Fruit fly (Drosophila melanogaster) whole organism, prepupa: ENCODE measurements around the gene PGAP5.
A peak's percentile ranks its signal among the peaks of the same experiment; 100 is the strongest.

ENCODE experiments used
- Blimp-1 ChIP-seq: fragments of 200-800 bp; sonication (Bioruptor generic); optimal IDR thresholded peaks from 3 replicates; lab custom pipeline; 2017; ENCODE audit warnings: missing biosample characterization, missing genetic modification characterization, mild to moderate bottlenecking, moderate library complexity, missing genetic modification reagents
- CG10631 ChIP-seq: fragments of 200-800 bp; sonication (Bioruptor generic); optimal IDR thresholded peaks from 2 replicates; lab custom pipeline; 2016; ENCODE audit warnings: missing biosample characterization, missing genetic modification characterization
- CG11294 ChIP-seq: fragments of 200-800 bp; sonication (Bioruptor generic); IDR thresholded peaks from 2 replicates; pipeline ENCODE4 v1.3.6; 2022; ENCODE audit warnings: missing biosample characterization, missing genetic modification characterization
- CG11762 ChIP-seq: fragments of 200-800 bp; sonication (Bioruptor generic); optimal IDR thresholded peaks from 3 replicates; lab custom pipeline; 2016; ENCODE audit warnings: missing biosample characterization, missing genetic modification characterization; ENCODE audit not compliant: insufficient read depth
- CG11902 ChIP-seq: fragments of 200-800 bp; sonication (Bioruptor generic); optimal IDR thresholded peaks from 3 replicates; lab custom pipeline; 2016; ENCODE audit warnings: missing biosample characterization, missing genetic modification characterization
- CG16779 ChIP-seq: fragments of 200-800 bp; sonication (Bioruptor generic); optimal IDR thresholded peaks from 3 replicates; lab custom pipeline; 2017; ENCODE audit warnings: missing biosample characterization, mild to moderate bottlenecking, missing genetic modification characterization
- CG3032 ChIP-seq: fragments of 200-800 bp; optimal IDR thresholded peaks from 2 replicates; lab custom pipeline; 2019; ENCODE audit warnings: missing biosample characterization, mild to moderate bottlenecking, missing genetic modification characterization, moderate library complexity
- CG3919 ChIP-seq: fragments of 200-800 bp; sonication (Bioruptor generic); optimal IDR thresholded peaks from 3 replicates; lab custom pipeline; 2016; ENCODE audit warnings: missing biosample characterization, missing genetic modification characterization
- CG4318 ChIP-seq: fragments of 200-800 bp; sonication (Bioruptor generic); optimal IDR thresholded peaks from 3 replicates; lab custom pipeline; 2017; ENCODE audit warnings: missing biosample characterization, mild to moderate bottlenecking, missing genetic modification characterization
- CG6163 ChIP-seq: fragments of 200-800 bp; sonication (Bioruptor generic); IDR thresholded peaks from 3 replicates; pipeline ENCODE4 v1.3.6; 2022; ENCODE audit warnings: missing biosample characterization, missing genetic modification characterization
- CG6792 ChIP-seq: fragments of 200-800 bp; sonication (Bioruptor generic); optimal IDR thresholded peaks from 3 replicates; lab custom pipeline; 2016; ENCODE audit warnings: missing biosample characterization, missing genetic modification characterization
- CG6808 ChIP-seq: fragments of 200-800 bp; sonication (Bioruptor generic); optimal IDR thresholded peaks from 3 replicates; lab custom pipeline; 2017; ENCODE audit warnings: missing biosample characterization, missing genetic modification characterization, mild to moderate bottlenecking, moderate library complexity, missing genetic modification reagents
- CG6854 ChIP-seq: fragments of 200-800 bp; sonication (Bioruptor generic); optimal IDR thresholded peaks from 2 replicates; lab custom pipeline; 2017; ENCODE audit warnings: missing biosample characterization, mild to moderate bottlenecking, missing genetic modification characterization
- CG7368 ChIP-seq: fragments of 200-800 bp; sonication (Bioruptor generic); optimal IDR thresholded peaks from 3 replicates; lab custom pipeline; 2016; ENCODE audit warnings: missing biosample characterization, missing genetic modification characterization
- CG9139 ChIP-seq: fragments of 200-800 bp; sonication (Bioruptor generic); optimal IDR thresholded peaks from 3 replicates; lab custom pipeline; 2017; ENCODE audit warnings: missing biosample characterization, mild to moderate bottlenecking, missing genetic modification characterization
- Eip78C ChIP-seq: fragments of 200-800 bp; sonication (Bioruptor generic); peaks from one replicate; lab custom pipeline; 2016; ENCODE audit warnings: missing biosample characterization, missing genetic modification characterization
- Ets96B ChIP-seq: fragments of 200-800 bp; optimal IDR thresholded peaks from 2 replicates; lab custom pipeline; 2019; ENCODE audit warnings: missing biosample characterization, mild to moderate bottlenecking, missing genetic modification characterization, moderate library complexity
- Gug ChIP-seq: fragments of 200-800 bp; sonication (Bioruptor generic); IDR thresholded peaks from 2 replicates; pipeline ENCODE4 v1.3.6; 2022; ENCODE audit warnings: missing biosample characterization, missing genetic modification characterization
- Hr38 ChIP-seq: sonication (Bioruptor generic); optimal IDR thresholded peaks from 2 replicates; lab custom pipeline; 2016; ENCODE audit warnings: missing biosample characterization, missing genetic modification characterization
- Hr39 ChIP-seq: fragments of 200-800 bp; sonication (Bioruptor generic); optimal IDR thresholded peaks from 2 replicates; lab custom pipeline; 2016; ENCODE audit warnings: missing biosample characterization, missing genetic modification characterization
- Hr4 ChIP-seq: fragments of 200-800 bp; sonication (Bioruptor generic); optimal IDR thresholded peaks from 3 replicates; lab custom pipeline; 2016; ENCODE audit warnings: missing biosample characterization, missing genetic modification characterization
- Lpt ChIP-seq: fragments of 200-800 bp; sonication (Bioruptor generic); optimal IDR thresholded peaks from 3 replicates; lab custom pipeline; 2016; ENCODE audit warnings: missing biosample characterization, missing genetic modification characterization
- OdsH ChIP-seq: fragments of 200-800 bp; sonication (Bioruptor generic); optimal IDR thresholded peaks from 3 replicates; lab custom pipeline; 2016; ENCODE audit warnings: missing biosample characterization, missing genetic modification characterization
- Smox ChIP-seq: fragments of 200-800 bp; sonication (Bioruptor generic); optimal IDR thresholded peaks from 3 replicates; lab custom pipeline; 2016; ENCODE audit warnings: missing biosample characterization, missing genetic modification characterization
- Sox14 ChIP-seq: fragments of 200-800 bp; sonication (Bioruptor generic); optimal IDR thresholded peaks from 3 replicates; lab custom pipeline; 2016; ENCODE audit warnings: missing biosample characterization, missing genetic modification characterization
- Sox15 ChIP-seq: fragments of 200-800 bp; sonication (Bioruptor generic); optimal IDR thresholded peaks from 3 replicates; lab custom pipeline; 2016; ENCODE audit warnings: missing biosample characterization, missing genetic modification characterization
- achi ChIP-seq: fragments of 200-800 bp; sonication (Bioruptor generic); optimal IDR thresholded peaks from 3 replicates; lab custom pipeline; 2016; ENCODE audit warnings: missing biosample characterization, missing genetic modification characterization
- acj6 ChIP-seq: fragments of 200-800 bp; sonication (Bioruptor generic); optimal IDR thresholded peaks from 3 replicates; lab custom pipeline; 2016; ENCODE audit warnings: missing biosample characterization, missing genetic modification characterization
- cyc ChIP-seq: fragments of 200-800 bp; sonication (Bioruptor generic); optimal IDR thresholded peaks from 3 replicates; lab custom pipeline; 2016; ENCODE audit warnings: missing biosample characterization, missing genetic modification characterization
- dsx ChIP-seq: fragments of 200-800 bp; optimal IDR thresholded peaks from 3 replicates; lab custom pipeline; 2019; ENCODE audit warnings: missing biosample characterization, mild to moderate bottlenecking, missing genetic modification characterization, moderate library complexity; ENCODE audit not compliant: poor library complexity, severe bottlenecking
- eg ChIP-seq: fragments of 200-800 bp; sonication (Bioruptor generic); IDR thresholded peaks from 3 replicates; pipeline ENCODE4 v1.3.6; 2022; ENCODE audit warnings: missing biosample characterization, missing genetic modification characterization
- esn ChIP-seq: fragments of 200-800 bp; sonication (Bioruptor generic); optimal IDR thresholded peaks from 2 replicates; lab custom pipeline; 2016; ENCODE audit warnings: missing biosample characterization, mild to moderate bottlenecking, missing genetic modification characterization, moderate library complexity
- fd59A ChIP-seq: fragments of 200-800 bp; sonication (Bioruptor generic); optimal IDR thresholded peaks from 2 replicates; lab custom pipeline; 2017; ENCODE audit warnings: missing biosample characterization, mild to moderate bottlenecking, missing genetic modification characterization, missing genetic modification reagents
- fd85E ChIP-seq: fragments of 200-800 bp; sonication (Bioruptor generic); optimal IDR thresholded peaks from 3 replicates; lab custom pipeline; 2016; ENCODE audit warnings: missing biosample characterization, missing genetic modification characterization
- fkh ChIP-seq: fragments of 200-800 bp; sonication (Bioruptor generic); optimal IDR thresholded peaks from 3 replicates; lab custom pipeline; 2017; ENCODE audit warnings: missing biosample characterization, mild to moderate bottlenecking, missing genetic modification characterization, moderate library complexity
- lz ChIP-seq: fragments of 200-800 bp; sonication (Bioruptor generic); optimal IDR thresholded peaks from 3 replicates; lab custom pipeline; 2016; ENCODE audit warnings: missing biosample characterization, missing genetic modification characterization
- ss ChIP-seq, 2 experiments: fragments of 200-800 bp; sonication (Bioruptor generic); optimal IDR thresholded peaks; 2 replicates in 1 of 2; 3 replicates in 1 of 2; lab custom pipeline; 2017 to 2018; ENCODE audit warnings: mild to moderate bottlenecking in 2 of 2, missing biosample characterization in 2 of 2, missing genetic modification characterization in 2 of 2, moderate library complexity in 1 of 2
- svp ChIP-seq: fragments of 200-800 bp; sonication (Bioruptor generic); peaks from one replicate; lab custom pipeline; 2016; ENCODE audit warnings: missing biosample characterization, missing genetic modification characterization
- topi ChIP-seq: fragments of 200-800 bp; sonication (Bioruptor generic); optimal IDR thresholded peaks from 3 replicates; lab custom pipeline; 2016; ENCODE audit warnings: missing biosample characterization, missing genetic modification characterization

The PGAP5 gene

DNA sequence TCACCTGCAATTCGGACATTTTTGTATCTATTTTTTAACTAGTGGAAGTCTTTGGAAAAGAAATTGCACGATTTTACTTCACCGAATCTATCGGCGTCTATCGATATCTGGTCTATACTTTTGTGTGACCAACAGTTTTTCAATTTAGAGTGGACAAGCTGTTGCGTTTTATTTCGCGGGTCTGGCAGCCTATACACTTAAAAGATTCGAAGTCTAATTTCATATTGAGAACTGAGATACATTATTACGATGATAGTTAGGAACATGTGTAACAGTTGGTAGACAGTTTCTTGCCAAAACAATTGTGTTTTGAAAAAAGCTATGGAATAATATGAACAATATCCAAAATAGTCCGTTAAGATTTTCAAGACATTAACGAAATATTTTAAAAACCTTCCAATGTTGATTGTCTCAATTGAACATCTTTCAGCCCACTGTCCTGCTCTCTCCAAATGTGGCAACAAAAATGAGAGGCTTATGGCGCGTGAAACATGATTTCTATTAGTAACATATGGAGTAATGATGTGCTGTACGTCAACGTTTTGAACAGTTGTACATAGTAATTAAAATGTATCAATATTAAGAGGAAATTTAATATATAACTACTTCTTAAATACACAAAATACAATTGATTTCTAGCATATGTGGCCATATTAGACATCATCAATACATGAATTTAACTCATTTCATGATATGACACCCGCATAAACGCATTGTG is 36.2 kb upstream of the PGAP5 start, which contains the start of gene Acbp1 (continued):
- TF ChIP-seq ss (GFP tag; optimal IDR thresholded peaks at IDR 0.05; lab: Kevin White, UChicago) (peak; percentile 97 to 98), topi (peak; percentile 94), CG7368 (peak; percentile 94), CG3032 (tag; lab: Kevin White, UChicago) (peak; percentile 97), Blimp-1 (GFP tag; lab: Kevin White, UChicago) (peak; percentile 92), Eip78C (GFP tag; lab: Kevin White, UChicago) (peak; percentile 99), Hr38 (GFP tag; lab: Kevin White, UChicago) (peak; percentile 69), OdsH (peak; percentile 94), fkh (GFP tag; lab: Kevin White, UChicago) (peak; percentile 70), CG11902 (GFP tag; lab: Kevin White, UChicago) (peak; percentile 83), Sox15 (peak; percentile 89), cyc (GFP tag; lab: Kevin White, UChicago) (peak; percentile 93), Gug (GFP tag; lab: Robert Waterston, UW) (peak; percentile 91), CG9139 (GFP tag; lab: Kevin White, UChicago) (peak; percentile 95), Lpt (GFP tag; lab: Kevin White, UChicago) (peak; percentile 95), fd59A (GFP tag; lab: Kevin White, UChicago) (peak; percentile 94), Sox14 (GFP tag; lab: Kevin White, UChicago) (peak; percentile 97), Hr39 (GFP tag; lab: Kevin White, UChicago) (peak; percentile 94), Hr4 (GFP tag; lab: Kevin White, UChicago) (peak; percentile 96), dsx (GFP tag; lab: Kevin White, UChicago) (peak; percentile 96), lz (GFP tag; lab: Kevin White, UChicago) (peak; percentile 93), Ets96B (tag; lab: Kevin White, UChicago) (peak; percentile 98), CG3919 (GFP tag; lab: Kevin White, UChicago) (peak; percentile 96), svp (GFP tag; lab: Kevin White, UChicago) (peak; percentile 98), CG11762 (GFP tag; lab: Kevin White, UChicago) (peak; percentile 90), CG4318 (peak; percentile 89), CG6163 (peak; percentile 95), CG11294 (GFP tag; lab: Robert Waterston, UW) (peak; percentile 90), achi (GFP tag; lab: Kevin White, UChicago) (peak; percentile 94), fd85E (GFP tag; lab: Kevin White, UChicago) (peak; percentile 85)

dm6 chr2L:8163025-8163351 is 35.7 kb upstream of the PGAP5 start, which contains the start of gene Piezo:
Gene Piezo (plus strand): TSS chr2L:8163073.
- TF ChIP-seq OdsH (no peak), Hr38 (GFP tag; lab: Kevin White, UChicago) (no peak), CG3919 (GFP tag; lab: Kevin White, UChicago) (peak; percentile 20), CG6808 (GFP tag; lab: Kevin White, UChicago) (peak; percentile 50), CG11902 (GFP tag; lab: Kevin White, UChicago) (no peak), CG16779 (no peak)

dm6 chr2L:8163588-8164166 is 35.0 kb upstream of the PGAP5 start:
- TF ChIP-seq eg (GFP tag; lab: Robert Waterston, UW) (0 out of 3 replicates have a peak, but pooled peaks have one; percentile 30), CG16779 (peak; percentile 1), Sox15 (no peak), CG6854 (no peak), CG10631 (no peak), CG6792 (no peak), fkh (GFP tag; lab: Kevin White, UChicago) (peak; percentile 93), ss (GFP tag; optimal IDR thresholded peaks at IDR 0.05; lab: Kevin White, UChicago) (no peak), acj6 (no peak), svp (GFP tag; lab: Kevin White, UChicago) (no peak), Sox14 (GFP tag; lab: Kevin White, UChicago) (peak; percentile 30), Ets96B (tag; lab: Kevin White, UChicago) (no peak), Smox (no peak), esn (GFP tag; lab: Kevin White, UChicago) (no peak), Eip78C (GFP tag; lab: Kevin White, UChicago) (no peak)
